Worm (Caenorhabditis elegans) whole organism, L1 larva: ENCODE measurements around the gene Y54F10BM.13.

Source experiments
- C04F5.9 ChIP-seq: sonication (generic microtip); optimal IDR thresholded peaks from 2 replicates; lab custom pipeline; 2016; ENCODE audit warnings: missing genetic modification characterization, missing compliant biosample characterization
- C16A3.4 ChIP-seq: fragments of 150-350 bp; optimal IDR thresholded peaks from 2 replicates; lab custom pipeline; 2014; ENCODE audit warnings: missing biosample characterization, missing genetic modification characterization
- F16B12.6 ChIP-seq: fragments of 150-350 bp; optimal IDR thresholded peaks from 2 replicates; lab custom pipeline; 2014; ENCODE audit warnings: missing biosample characterization, missing genetic modification characterization
- Y116A8C.19 ChIP-seq: sonication (generic microtip); optimal IDR thresholded peaks from 2 replicates; lab custom pipeline; 2016; ENCODE audit warnings: missing compliant biosample characterization, missing genetic modification characterization, borderline replicate concordance
- alr-1 ChIP-seq: fragments of 200-800 bp; sonication (Bioruptor generic); optimal IDR thresholded peaks from 2 replicates; lab custom pipeline; 2018; ENCODE audit warnings: borderline replicate concordance, mild to moderate bottlenecking, missing genetic modification characterization, missing compliant biosample characterization
- blmp-1 ChIP-seq: fragments of 150-350 bp; optimal IDR thresholded peaks from 2 replicates; lab custom pipeline; 2014; ENCODE audit warnings: missing biosample characterization, missing genetic modification characterization
- ceh-82 ChIP-seq, 3 experiments: fragments of 150-350 bp in 1 of 3; sonication (generic microtip) in 2 of 3; optimal IDR thresholded peaks; 2 replicates each; lab custom pipeline; 2014 to 2017; ENCODE audit warnings: missing biosample characterization in 3 of 3, missing genetic modification characterization in 3 of 3
- ceh-90 ChIP-seq: sonication (generic microtip); optimal IDR thresholded peaks from 2 replicates; lab custom pipeline; 2016; ENCODE audit warnings: missing genetic modification characterization, missing compliant biosample characterization
- dsc-1 ChIP-seq: sonication (generic microtip); optimal IDR thresholded peaks from 2 replicates; lab custom pipeline; 2016; ENCODE audit warnings: mild to moderate bottlenecking, missing genetic modification characterization, missing compliant biosample characterization
- efl-1 ChIP-seq, 4 experiments: fragments of 150-350 bp; optimal IDR thresholded peaks in 3 of 4; peaks in 1 of 4; 1 replicate in 1 of 4; 2 replicates in 3 of 4; lab custom pipeline; 2014; ENCODE audit warnings: missing biosample characterization in 2 of 4, missing genetic modification characterization in 2 of 4, missing genetic modification reagents in 2 of 4
- efl-3 ChIP-seq: fragments of 200-800 bp; sonication (Bioruptor generic); optimal IDR thresholded peaks from 2 replicates; lab custom pipeline; 2018; ENCODE audit warnings: mild to moderate bottlenecking, missing genetic modification characterization, missing compliant biosample characterization
- elt-3 ChIP-seq, 6 experiments: fragments of 150-350 bp in 1 of 6; sonication (generic microtip); optimal IDR thresholded peaks; 2 replicates each; lab custom pipeline; 2017 to 2018; ENCODE audit warnings: missing biosample characterization in 6 of 6, missing genetic modification characterization in 6 of 6, inconsistent platforms in 1 of 6
- fkh-10 ChIP-seq: sonication (generic microtip); optimal IDR thresholded peaks from 2 replicates; lab custom pipeline; 2017; ENCODE audit warnings: missing biosample characterization, missing genetic modification reagents, missing genetic modification characterization
- fkh-8 ChIP-seq: sonication (generic microtip); optimal IDR thresholded peaks from 2 replicates; lab custom pipeline; 2016; ENCODE audit warnings: mild to moderate bottlenecking, missing genetic modification characterization, missing compliant biosample characterization
- fos-1 ChIP-seq: fragments of 150-350 bp; optimal IDR thresholded peaks from 2 replicates; lab custom pipeline; 2014; ENCODE audit warnings: missing biosample characterization, missing genetic modification characterization
- grh-1 ChIP-seq: fragments of 200-800 bp; sonication (Bioruptor generic); IDR thresholded peaks from 2 replicates; pipeline ENCODE4 v1.3.6; 2022; ENCODE audit warnings: missing genetic modification reagents, missing genetic modification characterization, missing compliant biosample characterization
- hlh-17 ChIP-seq: fragments of 200-800 bp; sonication (Bioruptor generic); optimal IDR thresholded peaks from 2 replicates; lab custom pipeline; 2018; ENCODE audit warnings: missing genetic modification characterization, mild to moderate bottlenecking, missing compliant biosample characterization, moderate library complexity, borderline replicate concordance
- isw-1 ChIP-seq: fragments of 200-800 bp; sonication (Bioruptor generic); IDR thresholded peaks from 2 replicates; pipeline ENCODE4 v1.3.6; 2022; ENCODE audit warnings: missing genetic modification characterization, missing compliant biosample characterization
- lin-13 ChIP-seq: fragments of 150-350 bp; optimal IDR thresholded peaks from 2 replicates; lab custom pipeline; 2014; ENCODE audit warnings: missing biosample characterization, missing genetic modification reagents, missing genetic modification characterization
- lin-15B ChIP-seq: fragments of 150-350 bp; sonication (generic microtip); optimal IDR thresholded peaks from 3 replicates; lab custom pipeline; 2014; ENCODE audit warnings: missing biosample characterization, missing genetic modification characterization
- lin-35 ChIP-seq, 2 experiments: fragments of 150-350 bp; optimal IDR thresholded peaks; 2 replicates each; lab custom pipeline; 2014; ENCODE audit warnings: missing biosample characterization in 2 of 2, missing genetic modification characterization in 2 of 2, missing genetic modification reagents in 2 of 2
- lin-39 ChIP-seq: fragments of 150-350 bp; optimal IDR thresholded peaks from 2 replicates; lab custom pipeline; 2014; ENCODE audit warnings: missing biosample characterization, missing genetic modification reagents, missing genetic modification characterization
- lir-3 ChIP-seq: sonication (generic microtip); optimal IDR thresholded peaks from 2 replicates; lab custom pipeline; 2016; ENCODE audit warnings: mild to moderate bottlenecking, missing genetic modification characterization, moderate library complexity, missing compliant biosample characterization; ENCODE audit not compliant: poor library complexity
- mab-9 ChIP-seq: fragments of 200-800 bp; sonication (Bioruptor generic); IDR thresholded peaks from 2 replicates; pipeline ENCODE4 v1.3.6; 2022; ENCODE audit warnings: missing genetic modification reagents, missing genetic modification characterization, missing compliant biosample characterization
- mdl-1 ChIP-seq, 2 experiments: fragments of 150-350 bp; optimal IDR thresholded peaks; 2 replicates each; lab custom pipeline; 2014 to 2017; ENCODE audit warnings: missing biosample characterization in 2 of 2, missing genetic modification characterization in 2 of 2, inconsistent platforms in 1 of 2
- mef-2 ChIP-seq: fragments of 150-350 bp; optimal IDR thresholded peaks from 2 replicates; lab custom pipeline; 2014; ENCODE audit warnings: missing biosample characterization, missing genetic modification characterization
- nhr-12 ChIP-seq: sonication (generic microtip); optimal IDR thresholded peaks from 2 replicates; lab custom pipeline; 2017; ENCODE audit warnings: missing biosample characterization, missing genetic modification characterization
- nhr-19 ChIP-seq: fragments of 200-800 bp; sonication (Bioruptor generic); conservative IDR thresholded peaks from 2 replicates; pipeline ENCODE4 v1.3.6; 2022; ENCODE audit warnings: missing genetic modification characterization, missing compliant biosample characterization
- nhr-237 ChIP-seq: fragments of 150-350 bp; optimal IDR thresholded peaks from 2 replicates; lab custom pipeline; 2014; ENCODE audit warnings: missing biosample characterization, missing genetic modification characterization
- nhr-28 ChIP-seq: fragments of 150-350 bp; optimal IDR thresholded peaks from 2 replicates; lab custom pipeline; 2014; ENCODE audit warnings: missing biosample characterization, missing genetic modification characterization
- nhr-47 ChIP-seq: sonication (generic microtip); optimal IDR thresholded peaks from 2 replicates; lab custom pipeline; 2016; ENCODE audit warnings: mild to moderate bottlenecking, missing genetic modification characterization, moderate library complexity, missing compliant biosample characterization
- nhr-76 ChIP-seq: sonication (generic microtip); optimal IDR thresholded peaks from 2 replicates; lab custom pipeline; 2017; ENCODE audit warnings: missing biosample characterization, missing genetic modification characterization
- nhr-84 ChIP-seq: sonication (generic microtip); optimal IDR thresholded peaks from 2 replicates; lab custom pipeline; 2017; ENCODE audit warnings: missing biosample characterization, missing genetic modification characterization
- nhr-85 ChIP-seq: sonication (generic microtip); peaks from one replicate; lab custom pipeline; 2016; ENCODE audit warnings: missing genetic modification characterization, inconsistent platforms, missing compliant biosample characterization
- nhr-90 ChIP-seq: sonication (generic microtip); optimal IDR thresholded peaks from 2 replicates; lab custom pipeline; 2016; ENCODE audit warnings: mild to moderate bottlenecking, missing genetic modification characterization, missing compliant biosample characterization; ENCODE audit not compliant: poor library complexity
- rnt-1 ChIP-seq: sonication (generic microtip); optimal IDR thresholded peaks from 2 replicates; lab custom pipeline; 2016; ENCODE audit warnings: mild to moderate bottlenecking, missing genetic modification characterization, moderate library complexity, missing compliant biosample characterization
- snpc-4 ChIP-seq: fragments of 150-350 bp; optimal IDR thresholded peaks from 2 replicates; lab custom pipeline; 2014; ENCODE audit warnings: missing biosample characterization, missing genetic modification characterization
- snu-23 ChIP-seq: sonication (generic microtip); optimal IDR thresholded peaks from 2 replicates; lab custom pipeline; 2016; ENCODE audit warnings: missing genetic modification characterization, missing compliant biosample characterization
- sox-4 ChIP-seq: sonication (generic microtip); optimal IDR thresholded peaks from 2 replicates; lab custom pipeline; 2016; ENCODE audit warnings: missing genetic modification characterization, missing compliant biosample characterization
- sptf-1 ChIP-seq: fragments of 150-350 bp; optimal IDR thresholded peaks from 2 replicates; lab custom pipeline; 2014; ENCODE audit warnings: missing biosample characterization, missing genetic modification characterization
- sup-37 ChIP-seq: fragments of 200-800 bp; sonication (Bioruptor generic); optimal IDR thresholded peaks from 2 replicates; lab custom pipeline; 2018; ENCODE audit warnings: mild to moderate bottlenecking, missing genetic modification characterization, missing compliant biosample characterization
- swsn-7 ChIP-seq: sonication (generic microtip); optimal IDR thresholded peaks from 2 replicates; lab custom pipeline; 2016; ENCODE audit warnings: missing genetic modification characterization, missing compliant biosample characterization
- tbx-2 ChIP-seq: sonication (generic microtip); optimal IDR thresholded peaks from 2 replicates; lab custom pipeline; 2016; ENCODE audit warnings: missing genetic modification characterization, missing compliant biosample characterization
- tlp-1 ChIP-seq: fragments of 150-350 bp; optimal IDR thresholded peaks from 2 replicates; lab custom pipeline; 2014; ENCODE audit warnings: missing biosample characterization, missing genetic modification characterization
- unc-130 ChIP-seq: fragments of 150-350 bp; optimal IDR thresholded peaks from 2 replicates; lab custom pipeline; 2017; ENCODE audit warnings: missing biosample characterization, missing genetic modification characterization, inconsistent platforms
- unc-86 ChIP-seq: sonication (generic microtip); optimal IDR thresholded peaks from 2 replicates; lab custom pipeline; 2016; ENCODE audit warnings: missing genetic modification characterization, missing compliant biosample characterization
- unc-98 ChIP-seq: fragments of 200-800 bp; sonication (Bioruptor generic); IDR thresholded peaks from 2 replicates; pipeline ENCODE4 v1.3.6; 2022; ENCODE audit warnings: missing genetic modification characterization, missing compliant biosample characterization
- xbp-1 ChIP-seq: sonication (generic microtip); optimal IDR thresholded peaks from 2 replicates; lab custom pipeline; 2016; ENCODE audit warnings: missing genetic modification characterization, missing compliant biosample characterization
- zip-4 ChIP-seq: fragments of 200-800 bp; sonication (Bioruptor generic); optimal IDR thresholded peaks from 2 replicates; lab custom pipeline; 2018; ENCODE audit warnings: mild to moderate bottlenecking, missing genetic modification characterization, moderate library complexity, missing compliant biosample characterization
- ztf-11 ChIP-seq, 2 experiments: sonication (generic microtip); optimal IDR thresholded peaks; 2 replicates each; lab custom pipeline; 2016 to 2017; ENCODE audit warnings: missing genetic modification characterization in 2 of 2, missing biosample characterization in 1 of 2, missing compliant biosample characterization in 1 of 2

Gene Y54F10BM.13

DNA sequence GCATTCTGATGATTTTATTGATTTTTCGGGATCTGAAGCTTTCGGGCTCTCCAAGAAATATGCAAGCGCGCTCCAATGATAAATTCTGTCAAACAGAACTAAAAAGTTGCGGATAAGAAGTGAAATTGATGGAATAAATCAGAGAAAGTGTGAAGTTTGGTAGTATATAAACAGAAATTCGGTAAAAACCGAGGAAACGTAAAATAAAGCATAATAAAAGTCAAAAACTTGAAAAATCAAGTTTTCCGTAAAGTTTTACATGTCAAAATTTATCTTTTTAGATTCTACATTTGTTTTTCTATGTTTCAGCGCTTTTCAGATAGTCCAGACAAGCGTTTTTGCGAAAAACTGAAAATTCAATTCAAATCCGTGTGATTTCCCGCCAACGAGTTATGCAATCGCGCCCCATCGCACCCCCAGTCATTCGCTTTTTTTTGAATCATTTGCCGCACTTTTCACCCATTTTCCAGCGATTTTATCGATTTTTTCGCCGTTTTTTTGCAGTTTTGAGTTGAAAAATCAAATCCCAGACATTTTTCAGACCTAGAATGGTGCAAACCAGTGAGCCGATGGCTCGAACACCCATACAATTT, at the start of gene Y54F10BM.13, which contains the start of gene ppm-1.D (continued):
- TF ChIP-seq C04F5.9 (tag; lab: Kevin White, UChicago) = peak; percentile 3
- no peak for TF ChIP-seq hlh-17
- TF ChIP-seq Y116A8C.19 (tag; lab: Kevin White, UChicago) = no peak

DNA sequence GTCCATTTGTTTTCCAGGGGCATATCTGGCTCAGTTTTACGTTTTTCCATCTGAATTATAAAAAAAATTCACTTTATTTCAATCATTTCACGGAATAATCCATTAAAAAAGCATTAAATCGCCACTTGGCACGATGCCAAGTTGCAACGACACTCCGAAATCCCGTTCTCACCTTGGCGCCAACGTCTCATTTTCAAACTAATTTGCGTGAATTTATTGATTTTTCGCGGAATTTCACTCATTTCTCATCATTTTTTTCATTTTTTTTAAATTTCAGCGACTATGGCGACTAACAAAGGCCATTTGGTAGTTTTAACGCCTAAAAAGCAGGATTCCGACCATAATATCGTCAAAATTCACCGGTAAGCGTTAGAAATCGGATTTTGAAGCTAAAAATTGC, 45.0 kb upstream of the Y54F10BM.13 start, which contains the start of gene H14E04.2:
Gene H14E04.2, plus strand, starts transcription at position 276 of the 400 bp plus-strand sequence.
- peak in 1 of 2 experiments; percentile 51 for TF ChIP-seq ztf-11 (tag; optimal IDR thresholded peaks at IDR 0.05; lab: Kevin White, UChicago)
- peak; percentile 62 for TF ChIP-seq unc-86 (tag; lab: Kevin White, UChicago)
- TF ChIP-seq blmp-1 (tag; lab: Kevin White, UChicago) = peak; percentile 82
- peak; percentile 93 for TF ChIP-seq nhr-85
- no peak for TF ChIP-seq ceh-90
- TF ChIP-seq tlp-1 = no peak
- no peak for TF ChIP-seq nhr-12 (tag; lab: Kevin White, UChicago)
- no peak for TF ChIP-seq alr-1 (tag; lab: Kevin White, UChicago)
- peak; percentile 47 for TF ChIP-seq fos-1 (tag; lab: Kevin White, UChicago)
- peak; percentile 28 for TF ChIP-seq nhr-237 (tag; lab: Kevin White, UChicago)
- TF ChIP-seq snpc-4 (tag; lab: Kevin White, UChicago) = peak; percentile 20
- peak; percentile 63 for TF ChIP-seq F16B12.6
- peak; percentile 94 for TF ChIP-seq unc-130 (tag; lab: Kevin White, UChicago)
- no peak for TF ChIP-seq nhr-76 (tag; lab: Kevin White, UChicago)
- TF ChIP-seq lir-3 = no peak
- peak in 1 of 2 experiments; percentile 73 for TF ChIP-seq mdl-1 (tag; optimal IDR thresholded peaks at IDR 0.05; lab: Kevin White, UChicago)
- peak; percentile 87 for TF ChIP-seq xbp-1 (tag; lab: Kevin White, UChicago)
- peak; percentile 1 for TF ChIP-seq lin-39 (tag; lab: Kevin White, UChicago)
- peak; percentile 95 to 97 for TF ChIP-seq lin-35 (GFP tag; optimal IDR thresholded peaks at IDR 0.05; lab: Kevin White, UChicago)
- peak; percentile 78 for TF ChIP-seq tbx-2 (tag; lab: Kevin White, UChicago)
- no peak for TF ChIP-seq sup-37 (GFP tag; lab: Kevin White, UChicago)
- TF ChIP-seq grh-1 (GFP tag; lab: Robert Waterston, UW) = peak; percentile 77
- peak; percentile 86 for TF ChIP-seq dsc-1 (tag; lab: Kevin White, UChicago)
- TF ChIP-seq nhr-90 (tag; lab: Kevin White, UChicago) = peak; percentile 73
- TF ChIP-seq lin-13 = peak; percentile 80
- TF ChIP-seq swsn-7 (tag; lab: Kevin White, UChicago) = peak; percentile 81
- TF ChIP-seq zip-4 (GFP tag; lab: Kevin White, UChicago) = peak; percentile 55
- TF ChIP-seq efl-1 (optimal IDR thresholded peaks at IDR 0.05; lab: Kevin White, UChicago) = peak; percentile 98 to 99
- TF ChIP-seq efl-1 (GFP tag; optimal IDR thresholded peaks at IDR 0.05 in 1 of 2; lab: Kevin White, UChicago) = peak; percentile 95 to 100
- TF ChIP-seq nhr-28 (tag; lab: Kevin White, UChicago) = no peak
- no peak for TF ChIP-seq sptf-1 (tag; lab: Kevin White, UChicago)
- TF ChIP-seq nhr-84 = no peak
- TF ChIP-seq lin-15B (tag; lab: Kevin White, UChicago) = peak; percentile 77
- peak in 2 of 6 experiments; percentile 61 to 85 for TF ChIP-seq elt-3 (tag; optimal IDR thresholded peaks at IDR 0.05; lab: Kevin White, UChicago)
- TF ChIP-seq mab-9 (GFP tag; lab: Robert Waterston, UW) = 0 out of 2 replicates have a peak, but pooled peaks have one; percentile 16
- TF ChIP-seq fkh-10 = peak; percentile 27
- peak; percentile 87 for TF ChIP-seq nhr-47 (tag; lab: Kevin White, UChicago)
- TF ChIP-seq isw-1 (GFP tag; lab: Robert Waterston, UW) = peak; percentile 63
- peak; percentile 89 for TF ChIP-seq snu-23 (GFP tag; lab: Kevin White, UChicago)
- no peak for TF ChIP-seq sox-4 (tag; lab: Kevin White, UChicago)
- TF ChIP-seq fkh-8 (tag; lab: Kevin White, UChicago) = peak; percentile 60
- TF ChIP-seq ceh-82 (tag; optimal IDR thresholded peaks at IDR 0.05; lab: Kevin White, UChicago) = peak; percentile 78 to 84 (median 83)
- TF ChIP-seq mef-2 (tag; lab: Kevin White, UChicago) = no peak
- TF ChIP-seq unc-98 (GFP tag; lab: Robert Waterston, UW) = peak; percentile 32; the same call in 1 of the 2 replicates
- TF ChIP-seq C16A3.4 = peak; percentile 87
- peak; percentile 78 for TF ChIP-seq nhr-19 (GFP tag; lab: Robert Waterston, UW)
- TF ChIP-seq efl-3 (GFP tag; lab: Kevin White, UChicago) = no peak
- TF ChIP-seq rnt-1 (tag; lab: Kevin White, UChicago) = peak; percentile 85
